Worm (Caenorhabditis elegans) whole organism, young adult: Measurements from ENCODE around the gene T19H12.3.

Experiments
- F37B4.10 ChIP-seq: fragments of 200-800 bp; sonication (Bioruptor generic); IDR thresholded peaks from 2 replicates; pipeline ENCODE4 v1.3.6; 2022; ENCODE audit warnings: missing genetic modification characterization, missing compliant biosample characterization
- F49E8.2 ChIP-seq: sonication (generic microtip); optimal IDR thresholded peaks from 3 replicates; lab custom pipeline; 2017; ENCODE audit warnings: missing genetic modification characterization, mild to moderate bottlenecking, missing compliant biosample characterization, antibody characterized with exemption, moderate library complexity; ENCODE audit not compliant: insufficient read depth
- Y79H2A.3 ChIP-seq: fragments of 200-800 bp; sonication (Bioruptor generic); conservative IDR thresholded peaks from 2 replicates; pipeline ENCODE4 v1.3.6; 2022; ENCODE audit warnings: missing genetic modification reagents, missing genetic modification characterization, missing compliant biosample characterization
- ama-1 ChIP-seq, 3 experiments: fragments of 150-350 bp in 1 of 3; sonication (generic microtip) in 2 of 3; optimal IDR thresholded peaks; 2 replicates each; lab custom pipeline; 2014 to 2018; ENCODE audit warnings: missing biosample characterization in 2 of 3, missing genetic modification characterization in 2 of 3, missing genetic modification reagents in 2 of 3
- dpff-1 ChIP-seq: sonication (generic microtip); optimal IDR thresholded peaks from 2 replicates; lab custom pipeline; 2017; ENCODE audit warnings: mild to moderate bottlenecking, missing genetic modification characterization, missing compliant biosample characterization
- egl-44 ChIP-seq: fragments of 200-800 bp; sonication (Bioruptor generic); IDR thresholded peaks from 2 replicates; pipeline ENCODE4 v1.3.6; 2022; ENCODE audit warnings: missing genetic modification reagents, missing genetic modification characterization, missing compliant biosample characterization
- lin-35 ChIP-seq, 3 experiments: fragments of 150-350 bp in 2 of 3; sonication (generic microtip) in 1 of 3; optimal IDR thresholded peaks; 2 replicates each; lab custom pipeline; 2014 to 2018; ENCODE audit warnings: missing biosample characterization in 3 of 3, missing genetic modification characterization in 3 of 3, missing genetic modification reagents in 3 of 3
- nhr-179 ChIP-seq: sonication (generic microtip); optimal IDR thresholded peaks from 2 replicates; lab custom pipeline; 2016; ENCODE audit warnings: mild to moderate bottlenecking, missing genetic modification characterization, missing compliant biosample characterization
- nhr-80 ChIP-seq: sonication (generic microtip); optimal IDR thresholded peaks from 2 replicates; lab custom pipeline; 2016; ENCODE audit warnings: missing genetic modification characterization, missing compliant biosample characterization
- nhr-90 ChIP-seq: sonication (generic microtip); optimal IDR thresholded peaks from 2 replicates; lab custom pipeline; 2016; ENCODE audit warnings: missing genotype, mild to moderate bottlenecking, missing genetic modification characterization, missing compliant biosample characterization
- pha-4 ChIP-seq: fragments of 150-350 bp; sonication (generic microtip); optimal IDR thresholded peaks from 2 replicates; lab custom pipeline; 2014; ENCODE audit warnings: missing biosample characterization, missing genetic modification reagents, missing genetic modification characterization
- snpc-1.1 ChIP-seq: sonication (generic microtip); optimal IDR thresholded peaks from 2 replicates; lab custom pipeline; 2017; ENCODE audit warnings: missing genetic modification characterization, mild to moderate bottlenecking, missing compliant biosample characterization, antibody characterized with exemption, moderate library complexity, missing genotype, missing genetic modification reagents; ENCODE audit not compliant: insufficient read depth

ce11 chrV:4850446-4850845 lies 35.0 kb upstream of the T19H12.3 start:
- TF ChIP-seq nhr-80 (tag; lab: Kevin White, UChicago), result no peak
- TF ChIP-seq snpc-1.1, result no peak
- no peak for TF ChIP-seq F49E8.2 (tag; lab: Kevin White, UChicago)
- TF ChIP-seq Y79H2A.3 (GFP tag; lab: Robert Waterston, UW), result no peak
- TF ChIP-seq egl-44 (GFP tag; lab: Robert Waterston, UW), result no peak
- TF ChIP-seq nhr-179 (tag; lab: Kevin White, UChicago), result no peak
- no peak for TF ChIP-seq pha-4 (tag; lab: Kevin White, UChicago)
- no peak for TF ChIP-seq lin-35 (GFP tag; optimal IDR thresholded peaks at IDR 0.05; lab: Kevin White, UChicago)
- no peak for TF ChIP-seq dpff-1 (tag; lab: Kevin White, UChicago)
- TF ChIP-seq F37B4.10 (GFP tag; lab: Robert Waterston, UW), result no peak
- no peak for TF ChIP-seq ama-1 (optimal IDR thresholded peaks at IDR 0.05; lab: Kevin White, UChicago)
- TF ChIP-seq ama-1 (GFP tag; optimal IDR thresholded peaks at IDR 0.05; lab: Kevin White, UChicago), result no peak
- TF ChIP-seq nhr-90 (tag; lab: Kevin White, UChicago), result no peak
